Fruit fly (Drosophila melanogaster) whole organism, adult: ENCODE results near the gene CG32625.

ENCODE experiments used
- CG11617 ChIP-seq: fragments of 200-800 bp; sonication (Bioruptor generic); optimal IDR thresholded peaks from 2 replicates; lab custom pipeline; 2017; ENCODE audit warnings: mild to moderate bottlenecking, missing biosample characterization, missing genetic modification reagents, missing genetic modification characterization
- CG14711 ChIP-seq: fragments of 200-800 bp; sonication (Bioruptor generic); optimal IDR thresholded peaks from 2 replicates; lab custom pipeline; 2018; ENCODE audit warnings: missing biosample characterization, mild to moderate bottlenecking, missing genetic modification characterization, moderate library complexity
- Mnt ChIP-seq: fragments of 200-800 bp; sonication (Bioruptor generic); optimal IDR thresholded peaks from 2 replicates; lab custom pipeline; 2016; ENCODE audit warnings: missing biosample characterization, mild to moderate bottlenecking, missing genetic modification characterization
- bab1 ChIP-seq: fragments of 200-800 bp; sonication (Bioruptor generic); optimal IDR thresholded peaks from 3 replicates; lab custom pipeline; 2019; ENCODE audit warnings: missing biosample characterization, mild to moderate bottlenecking, missing genetic modification characterization, moderate library complexity
- cic ChIP-seq: fragments of 200-800 bp; sonication (Bioruptor generic); optimal IDR thresholded peaks from 2 replicates; lab custom pipeline; 2017; ENCODE audit warnings: missing biosample characterization, mild to moderate bottlenecking, missing genetic modification characterization, moderate library complexity
- kay ChIP-seq: fragments of 200-800 bp; sonication (Bioruptor generic); peaks from one replicate; lab custom pipeline; 2016; ENCODE audit warnings: missing biosample characterization, missing genetic modification characterization, borderline replicate concordance

DNA sequence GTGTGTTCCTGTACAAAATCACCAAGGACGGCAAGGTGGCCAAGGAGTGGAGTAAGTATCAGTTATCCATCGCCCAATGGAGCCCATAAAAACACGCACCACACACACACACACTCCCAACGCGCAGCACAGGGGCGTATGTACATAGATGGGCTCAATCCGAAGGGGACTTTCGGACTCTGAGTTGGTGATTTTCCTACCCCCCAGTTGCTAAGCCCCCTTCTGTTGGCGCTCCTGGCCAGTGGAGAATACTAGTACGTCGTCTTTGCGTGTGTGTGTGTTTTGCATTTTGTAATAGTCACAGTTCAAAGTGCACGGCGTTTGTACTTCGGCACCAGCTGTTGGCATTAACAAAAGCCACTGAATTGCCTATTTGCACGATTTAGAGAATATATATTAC is 16.6 kb downstream of the CG32625 start:
- TF ChIP-seq CG11617 (GFP tag; lab: Kevin White, UChicago) (peak; percentile 54), bab1 (GFP tag; lab: Kevin White, UChicago) (peak; percentile 29), cic (peak; percentile 2), kay (GFP tag; lab: Kevin White, UChicago) (peak; percentile 96), CG14711 (tag; lab: Kevin White, UChicago) (peak; percentile 48), Mnt (GFP tag; lab: Kevin White, UChicago) (peak; percentile 71)
